Fruit fly (Drosophila melanogaster): ENCODE measurements around the gene pinta.
A peak's percentile ranks its signal among the peaks of the same experiment; 100 is the strongest.

The pinta gene

DNA sequence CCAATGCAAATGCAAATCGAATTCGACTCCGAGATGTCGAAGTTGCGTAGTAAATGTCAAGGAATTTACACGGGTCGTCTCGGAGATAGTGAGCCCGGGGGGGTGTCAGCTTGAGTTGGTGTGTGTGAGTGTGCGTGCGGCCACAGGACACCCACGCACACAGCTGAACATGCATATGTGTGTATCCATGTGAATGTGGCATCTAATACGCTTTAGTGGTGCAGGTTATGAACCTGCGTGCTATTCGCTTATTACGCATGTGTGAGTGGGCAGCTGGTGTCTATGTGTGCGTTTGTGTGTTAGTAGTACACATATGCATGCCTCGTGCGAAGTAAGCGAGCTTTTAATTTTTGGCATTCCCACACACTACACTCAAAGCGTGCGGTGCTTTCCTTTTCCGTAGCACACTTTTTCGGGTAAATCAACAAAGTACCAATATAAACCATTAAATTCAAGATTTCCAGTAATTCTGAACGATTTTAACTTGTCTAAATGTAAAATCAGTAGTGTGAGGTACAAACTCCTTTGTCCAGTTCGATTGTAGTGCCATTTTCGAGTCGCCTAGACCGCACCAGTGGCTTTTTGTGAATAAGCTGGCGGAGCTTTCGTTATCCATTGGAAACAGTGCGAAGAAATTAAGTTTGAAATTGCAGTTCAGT lies 44.2 kb upstream of the pinta start (continued):
- TF ChIP-seq Fer1 (GFP tag; optimal IDR thresholded peaks at IDR 0.05) (peak; percentile 96), exex (tag; optimal IDR thresholded peaks at IDR 0.05) (peak; percentile 65), da (GFP tag; optimal IDR thresholded peaks at IDR 0.05) (peak; percentile 4), CG17912 (GFP tag; optimal IDR thresholded peaks at IDR 0.05) (no peak), dmrt11E (tag; optimal IDR thresholded peaks at IDR 0.05) (no peak), Side (GFP tag; optimal IDR thresholded peaks at IDR 0.05) (peak; percentile 87), CG2678 (tag; optimal IDR thresholded peaks at IDR 0.05) (peak; percentile 94), HLH3B (GFP tag; IDR thresholded peaks at IDR 0.05) (peak; percentile 87), Hand (GFP tag; optimal IDR thresholded peaks at IDR 0.05) (peak; percentile 92), ftz-f1 (GFP tag; optimal IDR thresholded peaks at IDR 0.05) (peak; percentile 7), C15 (GFP tag; IDR thresholded peaks at IDR 0.05) (0 out of 3 replicates have a peak, but pooled peaks have one; percentile 29), CG13296 (GFP tag; optimal IDR thresholded peaks at IDR 0.05) (peak; percentile 91), HLH4C (GFP tag; IDR thresholded peaks at IDR 0.05; ENCODE audit: partially characterized antibody) (no peak), CG4424 (GFP tag; optimal IDR thresholded peaks at IDR 0.05) (peak; percentile 80), CG8281 (tag; optimal IDR thresholded peaks at IDR 0.05) (peak; percentile 72), Dll (GFP tag; IDR thresholded peaks at IDR 0.05; ENCODE audit: partially characterized antibody) (no peak), sima (GFP tag; optimal IDR thresholded peaks at IDR 0.05) (peak; percentile 63), esg (GFP tag; conservative IDR thresholded peaks at IDR 0.05) (peak; percentile 83), CG9932 (GFP tag; IDR thresholded peaks at IDR 0.05) (peak; percentile 81), CG7786 (GFP tag; optimal IDR thresholded peaks at IDR 0.05) (peak; percentile 87), CG33557 (GFP tag; optimal IDR thresholded peaks at IDR 0.05) (no peak), ssp (GFP tag; IDR thresholded peaks at IDR 0.05) (peak; percentile 68), eve (GFP tag; optimal IDR thresholded peaks at IDR 0.05) (no peak), D (optimal IDR thresholded peaks at IDR 0.05) (no peak), D (GFP tag; optimal IDR thresholded peaks at IDR 0.05) (peak; percentile 73), ham (GFP tag; IDR thresholded peaks at IDR 0.05) (peak; percentile 63), nerfin-2 (GFP tag; IDR thresholded peaks at IDR 0.05; ENCODE audit: partially characterized antibody) (no peak), ranshi (GFP tag; IDR thresholded peaks at IDR 0.05) (peak; percentile 74; the same call in 1 of the 2 replicates), Rx (GFP tag; IDR thresholded peaks at IDR 0.05) (peak; percentile 67), Lpt (GFP tag; optimal IDR thresholded peaks at IDR 0.05) (no peak), wdn (GFP tag; IDR thresholded peaks at IDR 0.05) (peak; percentile 61; the same call in 1 of the 2 replicates), CG10147 (GFP tag; optimal IDR thresholded peaks at IDR 0.05) (peak; percentile 89), Max (GFP tag; optimal IDR thresholded peaks at IDR 0.05) (peak; percentile 81), CG8388 (GFP tag; optimal IDR thresholded peaks at IDR 0.05) (peak; percentile 73), Drgx (GFP tag; IDR thresholded peaks at IDR 0.05) (peak; percentile 77), lilli (GFP tag; optimal IDR thresholded peaks at IDR 0.05) (peak; percentile 89), CG10431 (GFP tag; optimal IDR thresholded peaks at IDR 0.05) (no peak), chinmo (GFP tag; IDR thresholded peaks at IDR 0.05; ENCODE audit: partially characterized antibody) (peak; percentile 64; the same call in 1 of the 4 replicates), CkIIα-i1 (GFP tag; IDR thresholded peaks at IDR 0.05) (peak; percentile 33; the same call in 1 of the 2 replicates), Stat92E (GFP tag; optimal IDR thresholded peaks at IDR 0.05) (no peak), slbo (GFP tag; IDR thresholded peaks at IDR 0.05) (peak; percentile 91), CG1603 (tag; optimal IDR thresholded peaks at IDR 0.05) (peak; percentile 76), CHES-1-like (GFP tag; optimal IDR thresholded peaks at IDR 0.05) (peak; percentile 89), GATAe (GFP tag; conservative IDR thresholded peaks at IDR 0.05) (peak; percentile 63; the same call in 1 of the 2 replicates), az2 (GFP tag; optimal IDR thresholded peaks at IDR 0.05) (peak; percentile 80), CG3163 (GFP tag; optimal IDR thresholded peaks at IDR 0.05) (peak; percentile 71), ac (GFP tag; optimal IDR thresholded peaks at IDR 0.05) (no peak), Med (GFP tag) (peak; percentile 98), Sin3A (optimal IDR thresholded peaks at IDR 0.05) (no peak), CG17359 (tag; optimal IDR thresholded peaks at IDR 0.05) (peak; percentile 87)
